Worm (Caenorhabditis elegans): ENCODE results near the gene maa-1.

- TF ChIP-seq dmd-6 (GFP tag; IDR thresholded peaks at IDR 0.05), result no peak
- no peak for TF ChIP-seq mdl-1 (tag; optimal IDR thresholded peaks at IDR 0.05)
- TF ChIP-seq snpc-4 (tag; optimal IDR thresholded peaks at IDR 0.05), result no peak
- TF ChIP-seq lin-29 (GFP tag; IDR thresholded peaks at IDR 0.05), result no peak
- no peak for TF ChIP-seq ama-1 (optimal IDR thresholded peaks at IDR 0.05)
- TF ChIP-seq lsy-2 (tag; optimal IDR thresholded peaks at IDR 0.05), result no peak
- TF ChIP-seq ztf-11 (tag; optimal IDR thresholded peaks at IDR 0.05), result no peak
- TF ChIP-seq Y48G9A.11 (GFP tag; IDR thresholded peaks at IDR 0.05), result no peak
- no peak for TF ChIP-seq pqm-1 (tag; optimal IDR thresholded peaks at IDR 0.05)
- no peak for TF ChIP-seq nhr-76 (tag; optimal IDR thresholded peaks at IDR 0.05)
- TF ChIP-seq fos-1 (tag; optimal IDR thresholded peaks at IDR 0.05), result no peak
- TF ChIP-seq hlh-11 (tag; optimal IDR thresholded peaks at IDR 0.05), result no peak
- no peak for TF ChIP-seq lin-15B (tag; optimal IDR thresholded peaks at IDR 0.05)
- TF ChIP-seq fkh-10 (GFP tag; optimal IDR thresholded peaks at IDR 0.05), result no peak
Measured at ce11 chrIII:11814653-11815052, 7.7 kb downstream of the maa-1 start.

All from whole organism, L4 larva.